Worm (Caenorhabditis elegans) whole organism, late embryonic: ENCODE measurements around the gene C14C11.7.

Source experiments
- C38D4.7 ChIP-seq: fragments of 200-800 bp; sonication (Bioruptor generic); optimal IDR thresholded peaks from 2 replicates; lab custom pipeline; 2018; ENCODE audit warnings: mild to moderate bottlenecking, missing genetic modification characterization, moderate library complexity, missing compliant biosample characterization
- K09A11.1 ChIP-seq: sonication (generic microtip); optimal IDR thresholded peaks from 2 replicates; lab custom pipeline; 2017; ENCODE audit warnings: antibody characterized with exemption, mild to moderate bottlenecking, missing genetic modification characterization, missing compliant biosample characterization; ENCODE audit not compliant: insufficient read depth
- Y22D7AL.16 ChIP-seq: sonication (generic microtip); optimal IDR thresholded peaks from 2 replicates; lab custom pipeline; 2016; ENCODE audit warnings: missing genetic modification characterization, missing compliant biosample characterization
- ahr-1 ChIP-seq: sonication (generic microtip); optimal IDR thresholded peaks from 2 replicates; lab custom pipeline; 2016; ENCODE audit warnings: missing genetic modification characterization, missing compliant biosample characterization
- ceh-14 ChIP-seq: sonication (generic microtip); optimal IDR thresholded peaks from 2 replicates; lab custom pipeline; 2016; ENCODE audit warnings: missing genotype, missing genetic modification characterization, missing compliant biosample characterization
- ceh-22 ChIP-seq: sonication (generic microtip); optimal IDR thresholded peaks from 2 replicates; lab custom pipeline; 2017; ENCODE audit warnings: missing biosample characterization, missing genetic modification characterization
- ceh-30 ChIP-seq: fragments of 150-350 bp; optimal IDR thresholded peaks from 2 replicates; lab custom pipeline; 2014; ENCODE audit warnings: missing biosample characterization, missing genetic modification characterization
- ceh-34 ChIP-seq: sonication (generic microtip); optimal IDR thresholded peaks from 2 replicates; lab custom pipeline; 2016; ENCODE audit warnings: mild to moderate bottlenecking, missing genetic modification characterization, missing compliant biosample characterization
- ceh-45 ChIP-seq: fragments of 200-800 bp; sonication (Bioruptor generic); IDR thresholded peaks from 2 replicates; pipeline ENCODE4 v1.3.6; 2022; ENCODE audit warnings: missing genetic modification reagents, missing genetic modification characterization, missing compliant biosample characterization
- ceh-48 ChIP-seq: sonication (generic microtip); optimal IDR thresholded peaks from 2 replicates; lab custom pipeline; 2016; ENCODE audit warnings: missing genetic modification characterization, inconsistent platforms, missing compliant biosample characterization
- ceh-6 ChIP-seq: fragments of 200-800 bp; sonication (Bioruptor generic); optimal IDR thresholded peaks from 2 replicates; lab custom pipeline; 2018; ENCODE audit warnings: mild to moderate bottlenecking, missing genetic modification characterization, missing compliant biosample characterization
- dmd-4 ChIP-seq: sonication (generic microtip); optimal IDR thresholded peaks from 2 replicates; lab custom pipeline; 2016; ENCODE audit warnings: borderline replicate concordance, missing genetic modification characterization, missing compliant biosample characterization
- elt-2 ChIP-seq: sonication (generic microtip); optimal IDR thresholded peaks from 2 replicates; lab custom pipeline; 2016; ENCODE audit warnings: missing genetic modification reagents, missing genetic modification characterization, missing compliant biosample characterization
- fkh-10 ChIP-seq: fragments of 150-350 bp; optimal IDR thresholded peaks from 2 replicates; lab custom pipeline; 2014; ENCODE audit warnings: missing biosample characterization, missing genetic modification reagents, missing genetic modification characterization
- hlh-13 ChIP-seq: fragments of 200-800 bp; sonication (Bioruptor generic); optimal IDR thresholded peaks from 2 replicates; lab custom pipeline; 2018; ENCODE audit warnings: mild to moderate bottlenecking, missing genetic modification characterization, missing compliant biosample characterization
- hlh-15 ChIP-seq: sonication (generic microtip); optimal IDR thresholded peaks from 2 replicates; lab custom pipeline; 2016; ENCODE audit warnings: missing genetic modification characterization, missing compliant biosample characterization
- hlh-6 ChIP-seq: sonication (generic microtip); optimal IDR thresholded peaks from 2 replicates; lab custom pipeline; 2016; ENCODE audit warnings: missing genotype, missing genetic modification characterization, missing compliant biosample characterization
- hlh-8 ChIP-seq: sonication (generic microtip); optimal IDR thresholded peaks from 2 replicates; lab custom pipeline; 2016; ENCODE audit warnings: missing genotype, missing genetic modification characterization, missing compliant biosample characterization
- madf-2 ChIP-seq: sonication (generic microtip); optimal IDR thresholded peaks from 2 replicates; lab custom pipeline; 2017; ENCODE audit warnings: missing genetic modification characterization, missing compliant biosample characterization
- npax-4 ChIP-seq: sonication (generic microtip); optimal IDR thresholded peaks from 2 replicates; lab custom pipeline; 2016; ENCODE audit warnings: missing genetic modification characterization, missing compliant biosample characterization
- pat-9 ChIP-seq: fragments of 200-800 bp; sonication (Bioruptor generic); optimal IDR thresholded peaks from 2 replicates; lab custom pipeline; 2018; ENCODE audit warnings: mild to moderate bottlenecking, missing genetic modification characterization, moderate library complexity, missing compliant biosample characterization
- pax-1 ChIP-seq: fragments of 150-350 bp; optimal IDR thresholded peaks from 2 replicates; lab custom pipeline; 2014; ENCODE audit warnings: missing biosample characterization, missing genetic modification characterization
- pha-4 ChIP-seq: fragments of 150-350 bp; optimal IDR thresholded peaks from 2 replicates; lab custom pipeline; 2018; ENCODE audit warnings: missing biosample characterization, missing genetic modification reagents, missing genetic modification characterization
- pros-1 ChIP-seq: fragments of 150-350 bp; optimal IDR thresholded peaks from 2 replicates; lab custom pipeline; 2014; ENCODE audit warnings: missing biosample characterization, missing genetic modification reagents, missing genetic modification characterization
- ref-2 ChIP-seq: sonication (generic microtip); optimal IDR thresholded peaks from 2 replicates; lab custom pipeline; 2016; ENCODE audit warnings: missing genetic modification characterization, missing compliant biosample characterization
- sdc-2 ChIP-seq: sonication (generic microtip); optimal IDR thresholded peaks from 2 replicates; lab custom pipeline; 2016; ENCODE audit warnings: missing genotype, missing genetic modification characterization, missing compliant biosample characterization
- sox-4 ChIP-seq: sonication (generic microtip); optimal IDR thresholded peaks from 2 replicates; lab custom pipeline; 2017; ENCODE audit warnings: mild to moderate bottlenecking, missing genetic modification characterization, inconsistent platforms, missing compliant biosample characterization
- tbx-2 ChIP-seq: sonication (generic microtip); optimal IDR thresholded peaks from 2 replicates; lab custom pipeline; 2016; ENCODE audit warnings: missing genetic modification characterization, missing compliant biosample characterization
- tbx-7 ChIP-seq: sonication (generic microtip); optimal IDR thresholded peaks from 2 replicates; lab custom pipeline; 2016; ENCODE audit warnings: missing genotype, missing genetic modification characterization, missing compliant biosample characterization
- unc-42 ChIP-seq: sonication (generic microtip); optimal IDR thresholded peaks from 2 replicates; lab custom pipeline; 2016; ENCODE audit warnings: missing genotype, missing genetic modification characterization, missing compliant biosample characterization
- unc-55 ChIP-seq: sonication (generic microtip); optimal IDR thresholded peaks from 2 replicates; lab custom pipeline; 2017; ENCODE audit warnings: missing biosample characterization, missing genetic modification reagents, missing genetic modification characterization
- unc-86 ChIP-seq: sonication (generic microtip); optimal IDR thresholded peaks from 2 replicates; lab custom pipeline; 2016; ENCODE audit warnings: missing genetic modification characterization, missing compliant biosample characterization

The C14C11.7 gene

DNA sequence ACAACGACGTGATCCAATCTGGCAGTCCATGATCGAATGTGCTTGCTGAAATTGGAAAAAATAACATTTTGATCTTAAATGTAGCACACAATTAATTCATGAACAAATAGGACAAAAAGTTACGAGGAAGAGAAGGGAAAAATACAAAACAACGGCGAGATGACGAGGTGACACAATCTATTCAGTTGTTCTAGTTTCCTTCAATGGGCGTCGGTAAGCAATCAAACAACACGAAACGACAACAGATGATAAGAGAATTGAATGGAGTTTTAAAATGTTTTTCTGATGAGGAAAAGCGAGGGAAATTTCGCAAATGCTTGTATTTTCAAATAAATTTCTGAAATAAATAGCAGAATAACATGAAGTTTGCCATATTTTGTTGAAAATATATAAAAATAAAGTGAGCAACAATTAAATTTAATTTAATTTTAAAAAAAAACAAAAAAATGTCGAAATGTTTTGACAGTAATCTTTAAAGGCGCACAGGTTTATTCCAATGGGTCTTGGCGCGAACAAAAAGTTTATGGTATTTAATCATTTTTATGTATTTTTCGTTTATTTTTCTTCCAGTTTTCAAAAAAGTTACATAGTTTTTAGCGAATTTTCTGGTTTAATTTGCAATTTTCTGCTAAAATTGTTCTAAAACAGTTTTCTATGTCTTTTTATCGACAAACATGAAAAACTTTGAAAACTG, at the start of gene C14C11.7:
Gene C14C11.7, minus strand, starts transcription at position 51 of the 694 bp plus-strand sequence.
- TF ChIP-seq hlh-15 = no peak
- TF ChIP-seq ceh-45 (GFP tag; lab: Robert Waterston, UW) = no peak
- TF ChIP-seq pat-9 (tag; lab: Kevin White, UChicago) = no peak
- TF ChIP-seq hlh-8 = no peak
- TF ChIP-seq ceh-30 (tag; lab: Kevin White, UChicago) = no peak
- TF ChIP-seq tbx-2 (tag; lab: Kevin White, UChicago) = no peak
- no peak for TF ChIP-seq pros-1 (tag; lab: Kevin White, UChicago)
- TF ChIP-seq madf-2 (tag; lab: Kevin White, UChicago) = no peak
- TF ChIP-seq ref-2 (tag; lab: Kevin White, UChicago) = no peak
- no peak for TF ChIP-seq unc-86 (tag; lab: Kevin White, UChicago)
- TF ChIP-seq unc-42 = no peak
- no peak for TF ChIP-seq C38D4.7 (GFP tag; lab: Kevin White, UChicago)
- no peak for TF ChIP-seq sdc-2 (tag; lab: Kevin White, UChicago)
- TF ChIP-seq pax-1 (tag; lab: Kevin White, UChicago) = no peak
- TF ChIP-seq ceh-34 (tag; lab: Kevin White, UChicago) = no peak
- no peak for TF ChIP-seq ceh-6 (GFP tag; lab: Kevin White, UChicago)
- no peak for TF ChIP-seq npax-4 (tag; lab: Kevin White, UChicago)
- no peak for TF ChIP-seq unc-55 (GFP tag; lab: Kevin White, UChicago)
- no peak for TF ChIP-seq fkh-10 (GFP tag; lab: Kevin White, UChicago)
- no peak for TF ChIP-seq dmd-4 (tag; lab: Kevin White, UChicago)

DNA sequence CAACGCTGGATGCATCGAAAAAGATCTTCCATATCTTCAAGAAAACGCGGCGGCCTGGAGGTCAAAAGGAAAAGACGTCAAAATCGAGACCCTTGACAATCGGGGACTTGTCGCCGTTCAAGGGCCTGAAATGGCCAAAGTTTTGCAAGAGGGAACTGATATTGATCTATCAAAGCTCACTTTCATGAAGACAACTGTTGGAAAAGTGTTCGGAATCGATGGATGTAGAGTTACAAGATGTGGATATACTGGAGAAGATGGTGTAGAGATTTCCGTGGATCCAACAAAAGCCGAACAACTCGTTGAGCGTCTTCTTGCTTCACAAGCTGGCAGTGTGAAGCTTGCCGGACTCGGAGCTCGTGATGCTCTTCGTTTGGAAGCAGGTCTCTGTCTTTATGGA, 47.6 kb upstream of the C14C11.7 start:
- TF ChIP-seq tbx-7 (tag; lab: Kevin White, UChicago) (no peak), hlh-6 (tag; lab: Kevin White, UChicago) (no peak), hlh-13 (no peak), pha-4 (tag; lab: Kevin White, UChicago) (no peak), fkh-10 (GFP tag; lab: Kevin White, UChicago) (no peak), ceh-14 (no peak), tbx-2 (tag; lab: Kevin White, UChicago) (no peak), Y22D7AL.16 (tag; lab: Kevin White, UChicago) (no peak), dmd-4 (tag; lab: Kevin White, UChicago) (no peak), K09A11.1 (tag; lab: Kevin White, UChicago) (no peak), ceh-48 (tag; lab: Kevin White, UChicago) (no peak)

DNA sequence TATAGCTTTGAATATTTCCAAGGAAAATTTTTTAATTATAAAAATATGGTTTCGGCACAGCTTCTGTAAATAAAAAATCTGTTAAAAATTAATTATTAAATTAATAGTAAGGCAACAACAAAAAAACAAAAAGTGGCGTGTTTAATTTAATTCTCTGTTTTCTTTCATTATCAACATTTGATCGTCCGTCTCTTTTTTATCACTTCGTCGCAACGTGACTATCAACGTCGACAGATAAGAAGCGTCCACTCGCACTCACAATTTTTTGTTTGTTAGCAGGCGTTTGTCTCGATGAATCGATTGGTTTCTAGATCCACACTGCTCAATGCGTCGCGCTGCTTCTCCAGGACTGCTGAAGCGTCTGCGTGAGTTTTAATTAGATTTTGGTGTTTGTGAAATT, 46.8 kb upstream of the C14C11.7 start, which contains the start of gene gcst-1:
Gene gcst-1, plus strand, starts transcription at position 277 of the 400 bp plus-strand sequence.
- TF ChIP-seq tbx-2 (tag; lab: Kevin White, UChicago) (no peak), elt-2 (tag; lab: Kevin White, UChicago) (peak; percentile 82)

DNA sequence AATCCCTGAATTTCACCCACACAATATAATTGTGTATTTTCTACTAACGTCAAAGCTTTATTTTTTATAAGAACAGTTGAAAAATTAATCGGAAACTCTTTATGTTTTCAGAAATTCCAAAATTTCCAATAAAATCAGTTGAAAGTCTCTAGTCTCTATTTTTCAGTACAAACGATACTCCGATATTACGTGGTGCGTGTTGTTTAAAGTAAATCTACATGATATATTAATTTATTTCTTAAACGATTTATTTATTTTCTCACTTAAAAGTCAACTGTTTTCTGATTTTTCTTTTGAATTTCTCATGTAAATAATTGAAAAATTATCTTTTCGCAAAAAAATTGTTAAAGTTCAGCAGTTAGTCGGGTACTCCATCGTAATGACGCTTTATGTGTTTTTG, 46.3 kb upstream of the C14C11.7 start:
- TF ChIP-seq unc-42 = peak; percentile 21
- TF ChIP-seq dmd-4 (tag; lab: Kevin White, UChicago) = no peak
- no peak for TF ChIP-seq ceh-48 (tag; lab: Kevin White, UChicago)
- TF ChIP-seq ceh-22 (tag; lab: Kevin White, UChicago) = no peak

DNA sequence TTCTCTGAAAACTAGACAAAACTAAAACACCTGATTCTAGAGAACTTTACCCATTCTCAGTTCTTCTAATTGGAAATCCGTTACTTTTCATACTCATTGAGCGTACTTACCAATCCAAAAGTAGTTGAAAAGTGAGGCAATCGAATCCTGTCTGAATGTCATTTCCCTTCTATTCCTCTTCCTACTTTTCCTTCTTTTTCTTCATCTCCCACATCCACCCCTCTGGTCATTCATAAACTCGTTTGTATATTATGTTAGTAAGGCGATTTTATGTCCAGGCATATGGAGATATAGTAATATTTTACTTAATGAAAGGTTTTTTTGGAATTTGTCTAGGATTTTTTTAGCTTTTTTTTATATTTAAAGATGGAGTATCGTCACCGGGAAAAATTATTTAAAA, 42.4 kb upstream of the C14C11.7 start:
- TF ChIP-seq sox-4 (tag; lab: Kevin White, UChicago) = no peak
- TF ChIP-seq ceh-14 = no peak
- TF ChIP-seq unc-42 = peak; percentile 56
- TF ChIP-seq ahr-1 = no peak
